Worm (Caenorhabditis elegans) whole organism, early embryonic: ENCODE data around the gene R09B5.11.

Experiments used
- B0310.2 ChIP-seq: sonication (generic microtip); optimal IDR thresholded peaks from 2 replicates; lab custom pipeline; 2016; ENCODE audit warnings: mild to moderate bottlenecking, missing genetic modification characterization, missing compliant biosample characterization
- F13C5.2 ChIP-seq: sonication (generic microtip); optimal IDR thresholded peaks from 2 replicates; lab custom pipeline; 2017; ENCODE audit warnings: mild to moderate bottlenecking, missing genetic modification characterization, inconsistent platforms, missing compliant biosample characterization
- aly-1 ChIP-seq: sonication (generic microtip); optimal IDR thresholded peaks from 2 replicates; lab custom pipeline; 2016; ENCODE audit warnings: missing genetic modification characterization, missing compliant biosample characterization
- ama-1 ChIP-seq: fragments of 150-350 bp; optimal IDR thresholded peaks from 2 replicates; lab custom pipeline; 2014
- ceh-13 ChIP-seq: fragments of 200-800 bp; sonication (Bioruptor generic); optimal IDR thresholded peaks from 2 replicates; lab custom pipeline; 2018; ENCODE audit warnings: mild to moderate bottlenecking, missing genetic modification characterization, missing compliant biosample characterization
- ceh-36 ChIP-seq: sonication (generic microtip); optimal IDR thresholded peaks from 2 replicates; lab custom pipeline; 2016; ENCODE audit warnings: missing genetic modification characterization, inconsistent platforms, missing compliant biosample characterization
- ets-7 ChIP-seq: sonication (generic microtip); optimal IDR thresholded peaks from 2 replicates; lab custom pipeline; 2016; ENCODE audit warnings: missing genotype, missing genetic modification characterization, missing compliant biosample characterization
- flt-1 ChIP-seq: fragments of 200-800 bp; sonication (Bioruptor generic); IDR thresholded peaks from 2 replicates; pipeline ENCODE4 v1.3.6; 2022; ENCODE audit warnings: missing genetic modification characterization, missing compliant biosample characterization
- hmbx-1 ChIP-seq: sonication (generic microtip); optimal IDR thresholded peaks from 2 replicates; lab custom pipeline; 2016; ENCODE audit warnings: mild to moderate bottlenecking, missing genetic modification characterization, missing compliant biosample characterization
- hmg-4 ChIP-seq: fragments of 200-800 bp; sonication (Bioruptor generic); optimal IDR thresholded peaks from 2 replicates; lab custom pipeline; 2018; ENCODE audit warnings: mild to moderate bottlenecking, missing genetic modification characterization, missing compliant biosample characterization
- hnd-1 ChIP-seq: sonication (generic microtip); optimal IDR thresholded peaks from 2 replicates; lab custom pipeline; 2016; ENCODE audit warnings: missing genetic modification characterization, missing compliant biosample characterization
- pes-1 ChIP-seq: fragments of 200-800 bp; sonication (Bioruptor generic); IDR thresholded peaks from 2 replicates; pipeline ENCODE4 v1.3.6; 2022; ENCODE audit warnings: missing genetic modification reagents, missing genetic modification characterization, missing compliant biosample characterization
- scrt-1 ChIP-seq: fragments of 200-800 bp; sonication (Bioruptor generic); IDR thresholded peaks from 2 replicates; pipeline ENCODE4 v1.3.6; 2022; ENCODE audit warnings: missing genetic modification characterization, missing compliant biosample characterization
- sea-1 ChIP-seq: fragments of 200-800 bp; sonication (Bioruptor generic); conservative IDR thresholded peaks from 2 replicates; pipeline ENCODE4 v1.3.6; 2022; ENCODE audit warnings: missing genetic modification characterization, missing compliant biosample characterization
- tbx-11 ChIP-seq: fragments of 200-800 bp; sonication (Bioruptor generic); IDR thresholded peaks from 2 replicates; pipeline ENCODE4 v1.3.6; 2022; ENCODE audit warnings: missing genetic modification characterization, missing compliant biosample characterization
- tbx-37 ChIP-seq: fragments of 200-800 bp; sonication (Bioruptor generic); conservative IDR thresholded peaks from 2 replicates; pipeline ENCODE4 v1.3.6; 2022; ENCODE audit warnings: missing genetic modification reagents, missing genetic modification characterization, missing compliant biosample characterization
- tra-4 ChIP-seq: sonication (generic microtip); optimal IDR thresholded peaks from 2 replicates; lab custom pipeline; 2017; ENCODE audit warnings: missing genetic modification characterization, missing compliant biosample characterization

Gene R09B5.11

ce11 chrV:1438832-1439231 lies at the start of gene R09B5.11:
TSS of gene R09B5.11 (plus strand) at chrV:1439205.
- TF ChIP-seq ceh-36 (tag; lab: Kevin White, UChicago), result no peak
- no peak for TF ChIP-seq scrt-1 (GFP tag; lab: Robert Waterston, UW)
- TF ChIP-seq pes-1 (GFP tag; lab: Robert Waterston, UW), result no peak
- TF ChIP-seq sea-1 (GFP tag; lab: Robert Waterston, UW), result no peak
- TF ChIP-seq tbx-11, result no peak
- TF ChIP-seq B0310.2, result no peak
- no peak for TF ChIP-seq tra-4
- no peak for TF ChIP-seq F13C5.2
- TF ChIP-seq ceh-13 (GFP tag; lab: Kevin White, UChicago), result no peak
- TF ChIP-seq hmbx-1 (tag; lab: Kevin White, UChicago), result no peak
- TF ChIP-seq tbx-37 (GFP tag; lab: Robert Waterston, UW), result no peak
- TF ChIP-seq hmg-4 (GFP tag; lab: Kevin White, UChicago), result no peak
- no peak for TF ChIP-seq hnd-1 (tag; lab: Kevin White, UChicago)
- TF ChIP-seq flt-1 (GFP tag; lab: Robert Waterston, UW), result no peak
- no peak for TF ChIP-seq aly-1 (tag; lab: Kevin White, UChicago)
- TF ChIP-seq ets-7 (tag; lab: Kevin White, UChicago), result no peak

ce11 chrV:1389838-1390237 lies 49.2 kb upstream of the R09B5.11 start:
- TF ChIP-seq sea-1 (GFP tag; lab: Robert Waterston, UW), result no peak
- TF ChIP-seq aly-1 (tag; lab: Kevin White, UChicago), result no peak
- no peak for TF ChIP-seq pes-1 (GFP tag; lab: Robert Waterston, UW)
- no peak for TF ChIP-seq hmbx-1 (tag; lab: Kevin White, UChicago)
- TF ChIP-seq tra-4, result no peak
- TF ChIP-seq scrt-1 (GFP tag; lab: Robert Waterston, UW), result no peak
- no peak for TF ChIP-seq hmg-4 (GFP tag; lab: Kevin White, UChicago)
- no peak for TF ChIP-seq B0310.2
- no peak for TF ChIP-seq tbx-37 (GFP tag; lab: Robert Waterston, UW)
- no peak for TF ChIP-seq tbx-11
- TF ChIP-seq ceh-13 (GFP tag; lab: Kevin White, UChicago), result no peak
- no peak for TF ChIP-seq hnd-1 (tag; lab: Kevin White, UChicago)
- no peak for TF ChIP-seq ama-1 (lab: Kevin White, UChicago)

- no peak for TF ChIP-seq hmg-4 (GFP tag; lab: Kevin White, UChicago)
- no peak for TF ChIP-seq flt-1 (GFP tag; lab: Robert Waterston, UW)
- TF ChIP-seq pes-1 (GFP tag; lab: Robert Waterston, UW), result no peak
- TF ChIP-seq ceh-36 (tag; lab: Kevin White, UChicago), result no peak
Observed at ce11 chrV:1390415-1390814, 48.6 kb upstream of the R09B5.11 start.

ce11 chrV:1392900-1393299 lies 46.1 kb upstream of the R09B5.11 start, which contains the start of gene Y75B7AR.1:
TSS of gene Y75B7AR.1 (minus strand) at chrV:1393000.
- no peak for TF ChIP-seq tbx-37 (GFP tag; lab: Robert Waterston, UW)
- TF ChIP-seq tra-4, result no peak
- no peak for TF ChIP-seq B0310.2

ce11 chrV:1408116-1408515 lies 30.9 kb upstream of the R09B5.11 start:
- TF ChIP-seq ceh-13 (GFP tag; lab: Kevin White, UChicago) (no peak), B0310.2 (no peak), ets-7 (tag; lab: Kevin White, UChicago) (no peak), ceh-36 (tag; lab: Kevin White, UChicago) (no peak), aly-1 (tag; lab: Kevin White, UChicago) (no peak), hnd-1 (tag; lab: Kevin White, UChicago) (no peak)

- TF ChIP-seq pes-1 (GFP tag; lab: Robert Waterston, UW) (no peak), tra-4 (no peak), scrt-1 (GFP tag; lab: Robert Waterston, UW) (no peak), ceh-36 (tag; lab: Kevin White, UChicago) (no peak), F13C5.2 (no peak), ama-1 (lab: Kevin White, UChicago) (no peak), flt-1 (GFP tag; lab: Robert Waterston, UW) (no peak), sea-1 (GFP tag; lab: Robert Waterston, UW) (no peak), tbx-37 (GFP tag; lab: Robert Waterston, UW) (no peak), ceh-13 (GFP tag; lab: Kevin White, UChicago) (no peak)
Observed at ce11 chrV:1410727-1411126, 28.3 kb upstream of the R09B5.11 start.

- no peak for TF ChIP-seq F13C5.2
- TF ChIP-seq tbx-11, result no peak
- no peak for TF ChIP-seq flt-1 (GFP tag; lab: Robert Waterston, UW)
Observed at ce11 chrV:1411459-1411858, 27.5 kb upstream of the R09B5.11 start, which contains the start of gene snt-5. TSS of gene snt-5 (minus strand) at chrV:1411559.

- TF ChIP-seq pes-1 (GFP tag; lab: Robert Waterston, UW), result no peak
Observed at ce11 chrV:1414615-1415433, 24.2 kb upstream of the R09B5.11 start.
